Fruit fly (Drosophila melanogaster): ENCODE measurements around the gene CG4440.
A peak's percentile ranks its signal among the peaks of the same experiment; 100 is the strongest.

The CG4440 gene

dm6 chr2L:16329102-16329520, 614 bp upstream of the CG4440 start, which contains the start of gene mRpL4 (continued):
- TF ChIP-seq Hmx (GFP tag; optimal IDR thresholded peaks at IDR 0.05), result no peak
- peak; percentile 98 for TF ChIP-seq unc-4 (GFP tag; IDR thresholded peaks at IDR 0.05; ENCODE audit: partially characterized antibody)
- TF ChIP-seq CG34224 (GFP tag; IDR thresholded peaks at IDR 0.05; ENCODE audit: partially characterized antibody), result peak; percentile 99
- TF ChIP-seq CG7372 (GFP tag; IDR thresholded peaks at IDR 0.05), result no peak; the same call in 1 of the 2 replicates
- peak; percentile 67 for TF ChIP-seq nmo (GFP tag; optimal IDR thresholded peaks at IDR 0.05)
- peak; percentile 80 for TF ChIP-seq Camta (GFP tag; optimal IDR thresholded peaks at IDR 0.05)
- no peak for TF ChIP-seq CG34376 (GFP tag; optimal IDR thresholded peaks at IDR 0.05)
- no peak for TF ChIP-seq CG11504 (tag; optimal IDR thresholded peaks at IDR 0.05)
- TF ChIP-seq CG10543 (GFP tag; optimal IDR thresholded peaks at IDR 0.05), result peak; percentile 25
- TF ChIP-seq nau (GFP tag; optimal IDR thresholded peaks at IDR 0.05), result no peak
- TF ChIP-seq CG10654 (GFP tag; optimal IDR thresholded peaks at IDR 0.05), result peak; percentile 69
- TF ChIP-seq HmgD (GFP tag; optimal IDR thresholded peaks at IDR 0.05), result peak; percentile 79
- peak; percentile 51 to 73 for TF ChIP-seq chif (GFP tag; optimal IDR thresholded peaks at IDR 0.05)
- TF ChIP-seq CG13123 (GFP tag; optimal IDR thresholded peaks at IDR 0.05), result peak; percentile 59
- TF ChIP-seq Asciz (GFP tag; optimal IDR thresholded peaks at IDR 0.05), result no peak
- TF ChIP-seq mam (GFP tag; optimal IDR thresholded peaks at IDR 0.05), result peak; percentile 87
- no peak; the same call in none of the 3 replicates for TF ChIP-seq CG34422 (GFP tag; IDR thresholded peaks at IDR 0.05)
- TF ChIP-seq ac (GFP tag; optimal IDR thresholded peaks at IDR 0.05), result no peak
- no peak for TF ChIP-seq nerfin-1 (tag; optimal IDR thresholded peaks at IDR 0.05)
- TF ChIP-seq zen (tag; optimal IDR thresholded peaks at IDR 0.05), result peak; percentile 49
- TF ChIP-seq YL-1 (GFP tag; optimal IDR thresholded peaks at IDR 0.05), result peak; percentile 28
- peak; percentile 61 for TF ChIP-seq Side (GFP tag; optimal IDR thresholded peaks at IDR 0.05)
- no peak for TF ChIP-seq dati (GFP tag; IDR thresholded peaks at IDR 0.05)
- TF ChIP-seq CG10267 (tag; optimal IDR thresholded peaks at IDR 0.05), result peak; percentile 67
- TF ChIP-seq tx (GFP tag; optimal IDR thresholded peaks at IDR 0.05), result peak; percentile 76
- TF ChIP-seq pita (GFP tag; optimal IDR thresholded peaks at IDR 0.05), result no peak
- TF ChIP-seq CG2712 (tag; optimal IDR thresholded peaks at IDR 0.05), result peak; percentile 79
- TF ChIP-seq CG4854 (GFP tag; optimal IDR thresholded peaks at IDR 0.05), result peak; percentile 41
- TF ChIP-seq Stat92E (GFP tag; optimal IDR thresholded peaks at IDR 0.05), result no peak
- TF ChIP-seq ro (GFP tag; IDR thresholded peaks at IDR 0.05), result no peak
- peak; percentile 33 for TF ChIP-seq fd102C (GFP tag; optimal IDR thresholded peaks at IDR 0.05)
- TF ChIP-seq en (GFP tag; optimal IDR thresholded peaks at IDR 0.05), result peak; percentile 15
- TF ChIP-seq pfk (GFP tag; optimal IDR thresholded peaks at IDR 0.05), result no peak
- TF ChIP-seq Doc3 (GFP tag; IDR thresholded peaks at IDR 0.05; ENCODE audit: partially characterized antibody), result peak; percentile 99
- TF ChIP-seq E2f1 (GFP tag; IDR thresholded peaks at IDR 0.05), result peak; percentile 70
- peak; percentile 55; the same call in 1 of the 2 replicates for TF ChIP-seq CG6689 (GFP tag; IDR thresholded peaks at IDR 0.05)
- no peak for TF ChIP-seq CG10274 (GFP tag; optimal IDR thresholded peaks at IDR 0.05)
- TF ChIP-seq Abd-B (GFP tag; optimal IDR thresholded peaks at IDR 0.05), result peak; percentile 72
- TF ChIP-seq klu (GFP tag; IDR thresholded peaks at IDR 0.05), result no peak
- peak; percentile 99 for TF ChIP-seq knrl (GFP tag; IDR thresholded peaks at IDR 0.05; ENCODE audit: partially characterized antibody)
- TF ChIP-seq Atf-2 (GFP tag; optimal IDR thresholded peaks at IDR 0.05), result peak; percentile 40
- TF ChIP-seq CG17829 (tag; optimal IDR thresholded peaks at IDR 0.05), result peak; percentile 80
- TF ChIP-seq ab (GFP tag; optimal IDR thresholded peaks at IDR 0.05), result peak; percentile 47
- peak; percentile 69 for TF ChIP-seq CG13624 (GFP tag; optimal IDR thresholded peaks at IDR 0.05)
- TF ChIP-seq oc (tag; optimal IDR thresholded peaks at IDR 0.05), result peak; percentile 33
- TF ChIP-seq CG15011 (GFP tag; optimal IDR thresholded peaks at IDR 0.05), result no peak
- no peak for TF ChIP-seq Usf (GFP tag; optimal IDR thresholded peaks at IDR 0.05)
- TF ChIP-seq BtbVII (GFP tag; optimal IDR thresholded peaks at IDR 0.05), result no peak
- peak; percentile 47 for TF ChIP-seq CG12744 (GFP tag; optimal IDR thresholded peaks at IDR 0.05)
- no peak for TF ChIP-seq CG12299 (tag; optimal IDR thresholded peaks at IDR 0.05)
